Worm (Caenorhabditis elegans) whole organism, young adult: Measurements from ENCODE around the gene Y17G7B.3.

ENCODE experiments used
- him-1 ChIP-seq: sonication (generic microtip); optimal IDR thresholded peaks from 2 replicates; lab custom pipeline; 2016; ENCODE audit warnings: missing genotype, missing genetic modification reagents, missing genetic modification characterization, missing compliant biosample characterization
- pha-4 ChIP-seq: fragments of 150-350 bp; sonication (generic microtip); optimal IDR thresholded peaks from 2 replicates; lab custom pipeline; 2014; ENCODE audit warnings: missing biosample characterization, missing genetic modification reagents, missing genetic modification characterization
- snpc-4 ChIP-seq, 5 experiments: fragments of 150-350 bp in 1 of 5; sonication (generic microtip) in 4 of 5; optimal IDR thresholded peaks; 2 replicates each; lab custom pipeline; 2014 to 2018; ENCODE audit warnings: missing genetic modification characterization in 5 of 5, missing biosample characterization in 3 of 5, antibody characterized with exemption in 2 of 5, mild to moderate bottlenecking in 2 of 5, missing compliant biosample characterization in 2 of 5, missing genotype in 2 of 5, moderate library complexity in 2 of 5, missing genetic modification reagents in 1 of 5

DNA sequence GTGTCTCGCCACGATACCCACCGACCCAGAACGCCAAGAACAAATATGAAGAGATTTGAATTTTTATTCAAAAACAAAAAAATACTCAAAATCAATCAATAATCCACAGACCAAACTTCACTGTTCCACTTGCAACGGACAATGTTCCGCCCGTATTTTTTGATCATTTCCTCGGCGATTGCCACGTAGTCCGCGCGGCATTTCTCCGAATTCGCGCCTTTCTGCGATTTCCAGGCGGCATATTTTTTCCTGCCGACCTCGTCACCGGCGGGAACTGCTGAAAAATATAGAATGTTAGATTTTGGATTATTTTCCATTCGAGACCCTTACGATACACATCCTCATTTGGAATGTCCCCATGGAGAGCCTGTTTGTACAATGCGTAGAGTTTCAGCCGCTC lies 16.6 kb upstream of the Y17G7B.3 start:
- TF ChIP-seq pha-4 (no peak), him-1 (no peak), snpc-4 (GFP tag; optimal IDR thresholded peaks at IDR 0.05; lab: Kevin White, UChicago) (no peak), snpc-4 (tag; optimal IDR thresholded peaks at IDR 0.05; lab: Kevin White, UChicago) (no peak)
